Fruit fly (Drosophila melanogaster): ENCODE data around the gene rho.

The rho gene

dm6 chr3L:1502086-1502893, 38.7 kb downstream of the rho start, which contains the start of the genes hfp and Psa (continued):
- no peak for TF ChIP-seq Oaz (GFP tag; IDR thresholded peaks at IDR 0.05)
- no peak for TF ChIP-seq CG10147 (GFP tag; optimal IDR thresholded peaks at IDR 0.05)
- TF ChIP-seq CG4730 (GFP tag; IDR thresholded peaks at IDR 0.05) = no peak
- TF ChIP-seq Ets97D (GFP tag; optimal IDR thresholded peaks at IDR 0.05) = peak; percentile 46
- TF ChIP-seq CG11456 (GFP tag; IDR thresholded peaks at IDR 0.05) = no peak
- TF ChIP-seq croc (GFP tag; conservative IDR thresholded peaks at IDR 0.05) = no peak
- no peak for TF ChIP-seq Tbp (GFP tag; optimal IDR thresholded peaks at IDR 0.05)
- TF ChIP-seq CG4617 (GFP tag; optimal IDR thresholded peaks at IDR 0.05; ENCODE audit: borderline replicate concordance) = peak; percentile 61
- peak; percentile 73; the same call in 3 of the 4 replicates for TF ChIP-seq chinmo (GFP tag; IDR thresholded peaks at IDR 0.05; ENCODE audit: partially characterized antibody)
- no peak for TF ChIP-seq nmo (GFP tag; optimal IDR thresholded peaks at IDR 0.05)
- no peak for TF ChIP-seq wek (GFP tag; optimal IDR thresholded peaks at IDR 0.05)
- TF ChIP-seq pita (GFP tag; optimal IDR thresholded peaks at IDR 0.05) = no peak
- no peak for TF ChIP-seq sr (GFP tag; IDR thresholded peaks at IDR 0.05)
- TF ChIP-seq lola (GFP tag; optimal IDR thresholded peaks at IDR 0.05) = no peak
- TF ChIP-seq Bgb (GFP tag; IDR thresholded peaks at IDR 0.05; ENCODE audit: partially characterized antibody) = peak; percentile 68
- peak; percentile 35 for TF ChIP-seq CG34376 (GFP tag; optimal IDR thresholded peaks at IDR 0.05)
- TF ChIP-seq CG9437 (GFP tag; optimal IDR thresholded peaks at IDR 0.05) = no peak
- TF ChIP-seq bigmax (GFP tag; optimal IDR thresholded peaks at IDR 0.05) = no peak
- no peak for TF ChIP-seq Kr (GFP tag; optimal IDR thresholded peaks at IDR 0.05)
- no peak for TF ChIP-seq yki (optimal IDR thresholded peaks at IDR 0.05)
- TF ChIP-seq CG9215 (GFP tag; IDR thresholded peaks at IDR 0.05) = no peak
- TF ChIP-seq BtbVII (GFP tag; optimal IDR thresholded peaks at IDR 0.05) = no peak
- TF ChIP-seq schlank (tag; optimal IDR thresholded peaks at IDR 0.05) = no peak
- TF ChIP-seq Poxn (GFP tag; IDR thresholded peaks at IDR 0.05) = no peak
- TF ChIP-seq ttk (GFP tag; IDR thresholded peaks at IDR 0.05) = no peak
- peak; percentile 21; the same call in 1 of the 3 replicates for TF ChIP-seq row (GFP tag; IDR thresholded peaks at IDR 0.05)
- TF ChIP-seq sna (GFP tag; IDR thresholded peaks at IDR 0.05; ENCODE audit: partially characterized antibody) = peak; percentile 57
- no peak for TF ChIP-seq lov (optimal IDR thresholded peaks at IDR 0.05)
- no peak for TF ChIP-seq lov (GFP tag; IDR thresholded peaks at IDR 0.05)
- TF ChIP-seq CrebB (tag; optimal IDR thresholded peaks at IDR 0.05) = peak; percentile 37
- TF ChIP-seq Ptx1 (GFP tag; IDR thresholded peaks at IDR 0.05) = no peak
- TF ChIP-seq cato (GFP tag; optimal IDR thresholded peaks at IDR 0.05; ENCODE audit: borderline replicate concordance) = no peak
- TF ChIP-seq CG11398 (GFP tag; optimal IDR thresholded peaks at IDR 0.05) = no peak
- TF ChIP-seq CG4328 (GFP tag; optimal IDR thresholded peaks at IDR 0.05) = no peak
- TF ChIP-seq bowl (GFP tag; IDR thresholded peaks at IDR 0.05) = no peak
- no peak for TF ChIP-seq CG6813 (GFP tag; optimal IDR thresholded peaks at IDR 0.05)
- no peak for TF ChIP-seq Sox100B (GFP tag; optimal IDR thresholded peaks at IDR 0.05)
- no peak for TF ChIP-seq HLH3B (GFP tag; IDR thresholded peaks at IDR 0.05)
- TF ChIP-seq Pdp1 (GFP tag; optimal IDR thresholded peaks at IDR 0.05) = peak in 1 of 2 experiments; percentile 56
- TF ChIP-seq CG42726 (GFP tag; IDR thresholded peaks at IDR 0.05; ENCODE audit: partially characterized antibody) = peak; percentile 12; the same call in 1 of the 2 replicates
- TF ChIP-seq CG5245 (GFP tag; optimal IDR thresholded peaks at IDR 0.05) = no peak
- TF ChIP-seq CG9609 (GFP tag; optimal IDR thresholded peaks at IDR 0.05) = no peak
- no peak for TF ChIP-seq stc (GFP tag; IDR thresholded peaks at IDR 0.05)
- no peak for TF ChIP-seq her (GFP tag; optimal IDR thresholded peaks at IDR 0.05)
